Worm (Caenorhabditis elegans): Measurements from ENCODE around the gene ZK792.4.

ZK792.4 gene

ce11 chrIV:11703685-11704296 is 22.0 kb upstream of the ZK792.4 start, which contains the start of the genes T22B3.3 and alg-3:
T22B3.3 (minus strand) TSS chrIV:11703785.
alg-3 (plus strand) TSS chrIV:11704246.
- TF ChIP-seq ztf-29 (GFP tag; IDR thresholded peaks at IDR 0.05) (no peak), ztf-23 (GFP tag; IDR thresholded peaks at IDR 0.05) (no peak), klf-2 (GFP tag; conservative IDR thresholded peaks at IDR 0.05) (no peak), ref-1 (GFP tag; conservative IDR thresholded peaks at IDR 0.05) (no peak), med-1 (GFP tag; optimal IDR thresholded peaks at IDR 0.05; ENCODE audit: insufficient read depth) (no peak), T22C8.4 (GFP tag; IDR thresholded peaks at IDR 0.05) (no peak), flt-1 (GFP tag; IDR thresholded peaks at IDR 0.05) (no peak), tab-1 (GFP tag; IDR thresholded peaks at IDR 0.05) (no peak), cog-1 (tag; optimal IDR thresholded peaks at IDR 0.05) (no peak)

- no peak for TF ChIP-seq cog-1 (tag; optimal IDR thresholded peaks at IDR 0.05)
- TF ChIP-seq T22C8.4 (GFP tag; IDR thresholded peaks at IDR 0.05) = no peak
- no peak for TF ChIP-seq flt-1 (GFP tag; IDR thresholded peaks at IDR 0.05)
- TF ChIP-seq ztf-23 (GFP tag; IDR thresholded peaks at IDR 0.05) = no peak
- no peak for TF ChIP-seq klf-2 (GFP tag; conservative IDR thresholded peaks at IDR 0.05)
- TF ChIP-seq med-1 (GFP tag; optimal IDR thresholded peaks at IDR 0.05; ENCODE audit: insufficient read depth) = no peak
- no peak for TF ChIP-seq tab-1 (GFP tag; IDR thresholded peaks at IDR 0.05)
- TF ChIP-seq ztf-29 (GFP tag; IDR thresholded peaks at IDR 0.05) = no peak
- TF ChIP-seq ref-1 (GFP tag; conservative IDR thresholded peaks at IDR 0.05) = no peak
Measured at ce11 chrIV:11701878-11702277, 20.1 kb upstream of the ZK792.4 start.

- no peak for TF ChIP-seq ztf-29 (GFP tag; IDR thresholded peaks at IDR 0.05)
- no peak for TF ChIP-seq ztf-23 (GFP tag; IDR thresholded peaks at IDR 0.05)
- TF ChIP-seq cog-1 (tag; optimal IDR thresholded peaks at IDR 0.05) = no peak
- TF ChIP-seq tab-1 (GFP tag; IDR thresholded peaks at IDR 0.05) = no peak
Measured at ce11 chrIV:11700752-11701151, 18.9 kb upstream of the ZK792.4 start, which contains the start of gene dpy-20. dpy-20 (minus strand) TSS chrIV:11700852.

- TF ChIP-seq tab-1 (GFP tag; IDR thresholded peaks at IDR 0.05) (no peak), ztf-29 (GFP tag; IDR thresholded peaks at IDR 0.05) (no peak)
Measured at ce11 chrIV:11700100-11700499, 18.3 kb upstream of the ZK792.4 start.

- no peak for TF ChIP-seq T22C8.4 (GFP tag; IDR thresholded peaks at IDR 0.05)
- no peak for TF ChIP-seq flt-1 (GFP tag; IDR thresholded peaks at IDR 0.05)
- no peak for TF ChIP-seq klf-2 (GFP tag; conservative IDR thresholded peaks at IDR 0.05)
- TF ChIP-seq ref-1 (GFP tag; conservative IDR thresholded peaks at IDR 0.05) = no peak
- no peak for TF ChIP-seq cog-1 (tag; optimal IDR thresholded peaks at IDR 0.05)
- no peak for TF ChIP-seq ztf-23 (GFP tag; IDR thresholded peaks at IDR 0.05)
- no peak for TF ChIP-seq ztf-29 (GFP tag; IDR thresholded peaks at IDR 0.05)
Measured at ce11 chrIV:11697514-11697913, 15.7 kb upstream of the ZK792.4 start.

ce11 chrIV:11695634-11696033 is 13.8 kb upstream of the ZK792.4 start:
- no peak for TF ChIP-seq T22C8.4 (GFP tag; IDR thresholded peaks at IDR 0.05)

- TF ChIP-seq flt-1 (GFP tag; IDR thresholded peaks at IDR 0.05) (no peak), ref-1 (GFP tag; conservative IDR thresholded peaks at IDR 0.05) (no peak), ztf-29 (GFP tag; IDR thresholded peaks at IDR 0.05) (no peak), cog-1 (tag; optimal IDR thresholded peaks at IDR 0.05) (no peak), T22C8.4 (GFP tag; IDR thresholded peaks at IDR 0.05) (no peak), klf-2 (GFP tag; conservative IDR thresholded peaks at IDR 0.05) (no peak), med-1 (GFP tag; optimal IDR thresholded peaks at IDR 0.05; ENCODE audit: insufficient read depth) (no peak), ztf-23 (GFP tag; IDR thresholded peaks at IDR 0.05) (no peak), tab-1 (GFP tag; IDR thresholded peaks at IDR 0.05) (no peak)
Measured at ce11 chrIV:11694143-11694542, 12.3 kb upstream of the ZK792.4 start, which contains the start of gene ZK792.7. ZK792.7 (plus strand) TSS chrIV:11694443.

ce11 chrIV:11693493-11693892 is 11.7 kb upstream of the ZK792.4 start, which contains the start of gene ZK792.12:
ZK792.12 (plus strand) TSS chrIV:11693793.
- no peak for TF ChIP-seq klf-2 (GFP tag; conservative IDR thresholded peaks at IDR 0.05)
- TF ChIP-seq ztf-29 (GFP tag; IDR thresholded peaks at IDR 0.05) = no peak

ce11 chrIV:11692071-11692673 is 10.4 kb upstream of the ZK792.4 start:
- TF ChIP-seq klf-2 (GFP tag; conservative IDR thresholded peaks at IDR 0.05) (no peak), med-1 (GFP tag; optimal IDR thresholded peaks at IDR 0.05; ENCODE audit: insufficient read depth) (no peak), ref-1 (GFP tag; conservative IDR thresholded peaks at IDR 0.05) (no peak), ztf-23 (GFP tag; IDR thresholded peaks at IDR 0.05) (0 out of 2 replicates have a peak, but pooled peaks have one; percentile 14), T22C8.4 (GFP tag; IDR thresholded peaks at IDR 0.05) (no peak), ztf-29 (GFP tag; IDR thresholded peaks at IDR 0.05) (peak; percentile 10; the same call in 1 of the 2 replicates), cog-1 (tag; optimal IDR thresholded peaks at IDR 0.05) (peak; percentile 52), flt-1 (GFP tag; IDR thresholded peaks at IDR 0.05) (0 out of 2 replicates have a peak, but pooled peaks have one; percentile 66), tab-1 (GFP tag; IDR thresholded peaks at IDR 0.05) (no peak)

- TF ChIP-seq cog-1 (tag; optimal IDR thresholded peaks at IDR 0.05) (no peak), flt-1 (GFP tag; IDR thresholded peaks at IDR 0.05) (no peak), klf-2 (GFP tag; conservative IDR thresholded peaks at IDR 0.05) (no peak), T22C8.4 (GFP tag; IDR thresholded peaks at IDR 0.05) (no peak), ztf-23 (GFP tag; IDR thresholded peaks at IDR 0.05) (no peak), ztf-29 (GFP tag; IDR thresholded peaks at IDR 0.05) (no peak), tab-1 (GFP tag; IDR thresholded peaks at IDR 0.05) (no peak), med-1 (GFP tag; optimal IDR thresholded peaks at IDR 0.05; ENCODE audit: insufficient read depth) (no peak), ref-1 (GFP tag; conservative IDR thresholded peaks at IDR 0.05) (no peak)
Measured at ce11 chrIV:11691524-11691923, 9.7 kb upstream of the ZK792.4 start.
